Fruit fly (Drosophila melanogaster): Measurements from ENCODE around the gene CG43373.

CG43373 gene

dm6 chr3L:16587994-16588622, 44.9 kb upstream of the CG43373 start (continued):
- TF ChIP-seq CG6272 (GFP tag; IDR thresholded peaks at IDR 0.05), result peak; percentile 54
- no peak for TF ChIP-seq CG7745 (tag; optimal IDR thresholded peaks at IDR 0.05)
- TF ChIP-seq CG10959 (GFP tag; IDR thresholded peaks at IDR 0.05), result no peak
- no peak for TF ChIP-seq Dip2 (GFP tag; IDR thresholded peaks at IDR 0.05)
- peak; percentile 91 for TF ChIP-seq CG14860 (GFP tag; IDR thresholded peaks at IDR 0.05; ENCODE audit: partially characterized antibody)
- TF ChIP-seq crc (GFP tag; optimal IDR thresholded peaks at IDR 0.05), result peak; percentile 9
- TF ChIP-seq Oli (tag; optimal IDR thresholded peaks at IDR 0.05), result peak; percentile 21
- TF ChIP-seq dm (GFP tag; optimal IDR thresholded peaks at IDR 0.05), result peak; percentile 82
- no peak for TF ChIP-seq abd-A (tag; optimal IDR thresholded peaks at IDR 0.05)
- TF ChIP-seq CG17359 (tag; optimal IDR thresholded peaks at IDR 0.05), result peak; percentile 54
- peak; percentile 86 for TF ChIP-seq CG14710 (tag; optimal IDR thresholded peaks at IDR 0.05)
- peak; percentile 47 for TF ChIP-seq D19B (GFP tag; optimal IDR thresholded peaks at IDR 0.05)
- no peak for TF ChIP-seq CG16779 (GFP tag; IDR thresholded peaks at IDR 0.05)
- peak; percentile 69; the same call in 1 of the 2 replicates for TF ChIP-seq stc (GFP tag; IDR thresholded peaks at IDR 0.05)
- no peak for TF ChIP-seq cato (GFP tag; optimal IDR thresholded peaks at IDR 0.05; ENCODE audit: borderline replicate concordance)
- no peak for TF ChIP-seq Lpt (GFP tag; optimal IDR thresholded peaks at IDR 0.05)
- TF ChIP-seq CG8281 (tag; optimal IDR thresholded peaks at IDR 0.05), result no peak
- TF ChIP-seq CG2875 (GFP tag; optimal IDR thresholded peaks at IDR 0.05), result no peak
- peak; percentile 51; the same call in 1 of the 3 replicates for TF ChIP-seq CG7357 (GFP tag; IDR thresholded peaks at IDR 0.05)
- TF ChIP-seq onecut (GFP tag; IDR thresholded peaks at IDR 0.05), result peak; percentile 57
- peak; percentile 57 to 58 for TF ChIP-seq Pdp1 (GFP tag; optimal IDR thresholded peaks at IDR 0.05)
- peak; percentile 34 for TF ChIP-seq CG9817 (tag; optimal IDR thresholded peaks at IDR 0.05)
- peak; percentile 64 for TF ChIP-seq unpg (GFP tag; optimal IDR thresholded peaks at IDR 0.05)
- peak; percentile 55; the same call in 1 of the 2 replicates for TF ChIP-seq lmd (GFP tag; IDR thresholded peaks at IDR 0.05)
- peak; percentile 100 for TF ChIP-seq CG3995 (GFP tag; optimal IDR thresholded peaks at IDR 0.05)
- no peak for TF ChIP-seq Usf (GFP tag; optimal IDR thresholded peaks at IDR 0.05)
- TF ChIP-seq gce (GFP tag; IDR thresholded peaks at IDR 0.05), result no peak
- peak; percentile 60 for TF ChIP-seq CG13296 (GFP tag; optimal IDR thresholded peaks at IDR 0.05)
- no peak for TF ChIP-seq CG10979 (tag; optimal IDR thresholded peaks at IDR 0.05)
- TF ChIP-seq sug (tag; optimal IDR thresholded peaks at IDR 0.05), result peak; percentile 84
- no peak for TF ChIP-seq Nf-YB (GFP tag; optimal IDR thresholded peaks at IDR 0.05)
- peak; percentile 76 for TF ChIP-seq phol (tag; optimal IDR thresholded peaks at IDR 0.05)
- TF ChIP-seq Hmr (GFP tag; optimal IDR thresholded peaks at IDR 0.05), result peak; percentile 80
- TF ChIP-seq CTCF (GFP tag; optimal IDR thresholded peaks at IDR 0.05), result no peak
- peak; percentile 64 for TF ChIP-seq Mad (GFP tag; optimal IDR thresholded peaks at IDR 0.05)
- TF ChIP-seq az2 (GFP tag; optimal IDR thresholded peaks at IDR 0.05), result peak; percentile 35
- no peak for TF ChIP-seq lov (optimal IDR thresholded peaks at IDR 0.05)
- 0 out of 3 replicates have a peak, but pooled peaks have one; percentile 42 for TF ChIP-seq lov (GFP tag; IDR thresholded peaks at IDR 0.05)
- TF ChIP-seq ind (GFP tag; optimal IDR thresholded peaks at IDR 0.05), result peak; percentile 41
- TF ChIP-seq CG12071 (GFP tag; optimal IDR thresholded peaks at IDR 0.05), result no peak
- no peak for TF ChIP-seq CG12769 (tag; optimal IDR thresholded peaks at IDR 0.05)
- peak; percentile 50 for TF ChIP-seq CG1792 (GFP tag; optimal IDR thresholded peaks at IDR 0.05)
- TF ChIP-seq caup (GFP tag; optimal IDR thresholded peaks at IDR 0.05; ENCODE audit: severe bottlenecking), result no peak
- TF ChIP-seq NC2β (GFP tag; optimal IDR thresholded peaks at IDR 0.05), result peak; percentile 11
- TF ChIP-seq CG8478 (optimal IDR thresholded peaks at IDR 0.05), result peak; percentile 93
- TF ChIP-seq gt (GFP tag; IDR thresholded peaks at IDR 0.05), result no peak
- peak; percentile 25 for TF ChIP-seq trh (GFP tag; optimal IDR thresholded peaks at IDR 0.05)
- TF ChIP-seq CG9932 (GFP tag; IDR thresholded peaks at IDR 0.05), result peak; percentile 87
- no peak for TF ChIP-seq CG10462 (GFP tag; optimal IDR thresholded peaks at IDR 0.05)
- no peak for TF ChIP-seq crol (GFP tag; IDR thresholded peaks at IDR 0.05)
- no peak for TF ChIP-seq gsb-n (tag; optimal IDR thresholded peaks at IDR 0.05)
